Fruit fly (Drosophila melanogaster): ENCODE data around the gene I-t.

Gene I-t

dm6 chr3R:11690857-11691471, 12.9 kb upstream of the I-t start:
- TF ChIP-seq CG6854 (GFP tag; optimal IDR thresholded peaks at IDR 0.05) = no peak
- peak; percentile 9 for TF ChIP-seq Eip78C (GFP tag)
- no peak for TF ChIP-seq dac (GFP tag; optimal IDR thresholded peaks at IDR 0.05)
- TF ChIP-seq dsx (GFP tag; optimal IDR thresholded peaks at IDR 0.05; ENCODE audit: poor library complexity, severe bottlenecking) = no peak
- no peak for TF ChIP-seq CG32006 (GFP tag; optimal IDR thresholded peaks at IDR 0.05)
- TF ChIP-seq CG6276 (GFP tag; optimal IDR thresholded peaks at IDR 0.05) = no peak
- TF ChIP-seq vri (GFP tag; optimal IDR thresholded peaks at IDR 0.05) = peak; percentile 24
- TF ChIP-seq Met (GFP tag; optimal IDR thresholded peaks at IDR 0.05) = no peak
- TF ChIP-seq CG6163 (GFP tag; IDR thresholded peaks at IDR 0.05) = no peak
- TF ChIP-seq spab (GFP tag; optimal IDR thresholded peaks at IDR 0.05) = no peak
- TF ChIP-seq CG10669 (GFP tag; optimal IDR thresholded peaks at IDR 0.05) = no peak
- TF ChIP-seq CG6792 (GFP tag; optimal IDR thresholded peaks at IDR 0.05) = no peak
- TF ChIP-seq fkh (GFP tag; optimal IDR thresholded peaks at IDR 0.05) = no peak
- TF ChIP-seq esn (GFP tag; optimal IDR thresholded peaks at IDR 0.05) = no peak
- no peak for TF ChIP-seq Eip93F (GFP tag; optimal IDR thresholded peaks at IDR 0.05)

- TF ChIP-seq fkh (GFP tag; optimal IDR thresholded peaks at IDR 0.05) (peak; percentile 10), fd59A (GFP tag; optimal IDR thresholded peaks at IDR 0.05) (no peak), CG10631 (GFP tag; optimal IDR thresholded peaks at IDR 0.05) (no peak), Gug (GFP tag; IDR thresholded peaks at IDR 0.05) (no peak)
Measured at dm6 chr3R:11691747-11692146, 12.1 kb upstream of the I-t start, which contains the start of gene CG18765. TSS of gene CG18765 (minus strand) at chr3R:11691799.

- no peak for TF ChIP-seq ss (GFP tag; optimal IDR thresholded peaks at IDR 0.05)
- TF ChIP-seq Ets96B (tag; optimal IDR thresholded peaks at IDR 0.05) = no peak
- TF ChIP-seq Sox14 (GFP tag; optimal IDR thresholded peaks at IDR 0.05) = no peak
- TF ChIP-seq CG6792 (GFP tag; optimal IDR thresholded peaks at IDR 0.05) = no peak
- TF ChIP-seq dac (GFP tag; optimal IDR thresholded peaks at IDR 0.05) = no peak
- TF ChIP-seq pdm3 (GFP tag; optimal IDR thresholded peaks at IDR 0.05) = no peak
- no peak for TF ChIP-seq Ets21C (GFP tag; optimal IDR thresholded peaks at IDR 0.05)
Measured at dm6 chr3R:11692504-11692903, 11.3 kb upstream of the I-t start.

dm6 chr3R:11694311-11695305, 9.2 kb upstream of the I-t start, which contains the start of gene Fer3:
TSS of gene Fer3 (minus strand) at chr3R:11694311.
- TF ChIP-seq CG10669 (GFP tag; optimal IDR thresholded peaks at IDR 0.05) (peak; percentile 75), CG11902 (GFP tag; optimal IDR thresholded peaks at IDR 0.05) (no peak), Eip93F (GFP tag; optimal IDR thresholded peaks at IDR 0.05) (no peak), Eip78C (GFP tag) (peak; percentile 77), CG11294 (GFP tag; IDR thresholded peaks at IDR 0.05) (0 out of 2 replicates have a peak, but pooled peaks have one; percentile 5), CG6808 (GFP tag; optimal IDR thresholded peaks at IDR 0.05) (no peak)

dm6 chr3R:11696209-11696608, 7.6 kb upstream of the I-t start, which contains the start of gene CG14717:
TSS of gene CG14717 (plus strand) at chr3R:11696509.
- TF ChIP-seq Sox15 (GFP tag; optimal IDR thresholded peaks at IDR 0.05) (no peak), ss (GFP tag; optimal IDR thresholded peaks at IDR 0.05) (no peak), lz (GFP tag; optimal IDR thresholded peaks at IDR 0.05) (no peak), Eip93F (GFP tag; optimal IDR thresholded peaks at IDR 0.05) (no peak)

Data from whole organism, prepupa.